Worm (Caenorhabditis elegans) whole organism, L1 larva: ENCODE data around the gene F56C9.6.

ENCODE experiments used
- aly-2 ChIP-seq: fragments of 150-350 bp; optimal IDR thresholded peaks from 2 replicates; lab custom pipeline; 2014; ENCODE audit warnings: missing biosample characterization, missing genetic modification characterization
- egl-27 ChIP-seq, 2 experiments: fragments of 150-350 bp in 1 of 2; sonication (generic microtip); optimal IDR thresholded peaks; 3 replicates each; lab custom pipeline; 2017 to 2018; ENCODE audit warnings: missing biosample characterization in 2 of 2, missing genetic modification characterization in 2 of 2, missing genetic modification reagents in 2 of 2
- snpc-4 ChIP-seq: fragments of 150-350 bp; optimal IDR thresholded peaks from 2 replicates; lab custom pipeline; 2014; ENCODE audit warnings: missing biosample characterization, missing genetic modification characterization
- sox-4 ChIP-seq: sonication (generic microtip); optimal IDR thresholded peaks from 2 replicates; lab custom pipeline; 2016; ENCODE audit warnings: missing genetic modification characterization, missing compliant biosample characterization
- ztf-11 ChIP-seq, 2 experiments: sonication (generic microtip); optimal IDR thresholded peaks; 2 replicates each; lab custom pipeline; 2016 to 2017; ENCODE audit warnings: missing genetic modification characterization in 2 of 2, missing biosample characterization in 1 of 2, missing compliant biosample characterization in 1 of 2

DNA sequence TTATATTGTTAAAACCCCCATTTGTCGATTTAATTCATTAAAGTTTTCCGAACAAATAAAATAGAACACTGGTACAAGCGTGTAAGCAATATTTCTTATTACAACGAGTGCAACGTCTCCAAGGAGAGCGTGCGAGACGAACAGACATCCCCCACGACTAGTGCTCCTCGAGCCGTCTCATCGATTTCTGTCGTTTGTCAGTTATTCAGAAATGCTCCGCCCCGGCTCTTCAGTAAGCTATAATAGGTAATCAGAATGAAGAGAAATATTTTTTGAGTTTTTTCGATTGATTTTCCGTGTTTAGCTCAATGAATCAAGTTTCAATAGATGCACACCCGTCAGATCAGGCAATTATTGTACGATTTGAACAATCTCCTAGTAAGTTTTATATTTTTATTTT, 28.1 kb upstream of the F56C9.6 start, which contains the start of gene kap-1:
- TF ChIP-seq aly-2 (tag; lab: Kevin White, UChicago) (no peak), sox-4 (tag; lab: Kevin White, UChicago) (no peak), ztf-11 (tag; optimal IDR thresholded peaks at IDR 0.05; lab: Kevin White, UChicago) (no peak), snpc-4 (tag; lab: Kevin White, UChicago) (no peak), egl-27 (tag; optimal IDR thresholded peaks at IDR 0.05; lab: Kevin White, UChicago) (no peak)
